Fruit fly (Drosophila melanogaster): ENCODE results near the gene Ssl1.

The Ssl1 gene

dm6 chr3L:22879344-22879723, 445 bp downstream of the Ssl1 start (continued):
- TF ChIP-seq jumu (GFP tag; optimal IDR thresholded peaks at IDR 0.05) (no peak), CHES-1-like (GFP tag; optimal IDR thresholded peaks at IDR 0.05) (no peak), CG17829 (tag; optimal IDR thresholded peaks at IDR 0.05) (no peak), Dll (GFP tag; IDR thresholded peaks at IDR 0.05; ENCODE audit: partially characterized antibody) (no peak)

- TF ChIP-seq ttk (GFP tag; IDR thresholded peaks at IDR 0.05): no peak
- TF ChIP-seq kni (GFP tag; optimal IDR thresholded peaks at IDR 0.05): no peak
- TF ChIP-seq CG11696 (GFP tag; IDR thresholded peaks at IDR 0.05): no peak
- no peak for TF ChIP-seq BtbVII (GFP tag; optimal IDR thresholded peaks at IDR 0.05)
- TF ChIP-seq ken (GFP tag; IDR thresholded peaks at IDR 0.05): no peak
- TF ChIP-seq CG11456 (GFP tag; IDR thresholded peaks at IDR 0.05): no peak
- peak; percentile 83; the same call in 2 of the 4 replicates for TF ChIP-seq chinmo (GFP tag; IDR thresholded peaks at IDR 0.05; ENCODE audit: partially characterized antibody)
- peak; percentile 73 for TF ChIP-seq Med (GFP tag)
- TF ChIP-seq knrl (GFP tag; IDR thresholded peaks at IDR 0.05; ENCODE audit: partially characterized antibody): no peak
- TF ChIP-seq CG12769 (tag; optimal IDR thresholded peaks at IDR 0.05): peak; percentile 53
- TF ChIP-seq sd (tag; optimal IDR thresholded peaks at IDR 0.05): no peak
- TF ChIP-seq HmgD (GFP tag; optimal IDR thresholded peaks at IDR 0.05): no peak
- TF ChIP-seq CG11093 (GFP tag; IDR thresholded peaks at IDR 0.05): no peak
- TF ChIP-seq CG13894 (tag; optimal IDR thresholded peaks at IDR 0.05): peak; percentile 40
- TF ChIP-seq CG16779 (GFP tag; IDR thresholded peaks at IDR 0.05): 0 out of 2 replicates have a peak, but pooled peaks have one; percentile 23
Measured at dm6 chr3L:22880914-22881313, 2.0 kb downstream of the Ssl1 start, which contains the start of gene slif. TSS of gene slif (plus strand) at chr3L:22881045.

dm6 chr3L:22883649-22884048, 4.8 kb downstream of the Ssl1 start:
- TF ChIP-seq wdn (GFP tag; IDR thresholded peaks at IDR 0.05): no peak
- TF ChIP-seq GATAe (GFP tag; conservative IDR thresholded peaks at IDR 0.05): no peak
- no peak for TF ChIP-seq sima (GFP tag; optimal IDR thresholded peaks at IDR 0.05)
- TF ChIP-seq CG10979 (tag; optimal IDR thresholded peaks at IDR 0.05): peak; percentile 32
- no peak for TF ChIP-seq CG42726 (GFP tag; IDR thresholded peaks at IDR 0.05; ENCODE audit: partially characterized antibody)
- TF ChIP-seq CG14710 (tag; optimal IDR thresholded peaks at IDR 0.05): peak; percentile 10
- TF ChIP-seq Drgx (GFP tag; IDR thresholded peaks at IDR 0.05): no peak
- no peak for TF ChIP-seq Opbp (GFP tag; IDR thresholded peaks at IDR 0.05; ENCODE audit: partially characterized antibody)
- no peak for TF ChIP-seq Hand (GFP tag; optimal IDR thresholded peaks at IDR 0.05)
- TF ChIP-seq Scr (GFP tag; IDR thresholded peaks at IDR 0.05; ENCODE audit: partially characterized antibody): no peak
- TF ChIP-seq CG10267 (tag; optimal IDR thresholded peaks at IDR 0.05): peak; percentile 12
- TF ChIP-seq CG33213 (GFP tag; optimal IDR thresholded peaks at IDR 0.05): no peak
- no peak for TF ChIP-seq CG6854 (GFP tag; optimal IDR thresholded peaks at IDR 0.05)
- no peak for TF ChIP-seq fd102C (GFP tag; optimal IDR thresholded peaks at IDR 0.05)
- TF ChIP-seq Sox102F (GFP tag; optimal IDR thresholded peaks at IDR 0.05): peak; percentile 25
- no peak for TF ChIP-seq Dp (GFP tag; optimal IDR thresholded peaks at IDR 0.05)
- no peak for TF ChIP-seq sd (tag; optimal IDR thresholded peaks at IDR 0.05)
- TF ChIP-seq lmd (GFP tag; IDR thresholded peaks at IDR 0.05): no peak
- no peak for TF ChIP-seq Dip2 (GFP tag; IDR thresholded peaks at IDR 0.05)
- TF ChIP-seq gem (tag; optimal IDR thresholded peaks at IDR 0.05): peak; percentile 34
- TF ChIP-seq CG16815 (GFP tag; optimal IDR thresholded peaks at IDR 0.05): no peak
- TF ChIP-seq pum (GFP tag; optimal IDR thresholded peaks at IDR 0.05): no peak
- TF ChIP-seq p53 (GFP tag; optimal IDR thresholded peaks at IDR 0.05): no peak
- TF ChIP-seq jigr1 (GFP tag; IDR thresholded peaks at IDR 0.05): no peak
- no peak for TF ChIP-seq CG15514 (GFP tag; optimal IDR thresholded peaks at IDR 0.05)
- peak; percentile 11 for TF ChIP-seq CG9437 (GFP tag; optimal IDR thresholded peaks at IDR 0.05)
- TF ChIP-seq CG17359 (tag; optimal IDR thresholded peaks at IDR 0.05): peak; percentile 5
- no peak for TF ChIP-seq mirr (GFP tag; optimal IDR thresholded peaks at IDR 0.05)
- TF ChIP-seq nau (GFP tag; optimal IDR thresholded peaks at IDR 0.05): no peak
- peak; percentile 20 for TF ChIP-seq fd96Cb (tag; optimal IDR thresholded peaks at IDR 0.05)
